Fruit fly (Drosophila melanogaster): ENCODE measurements around the gene CG13713.

DNA sequence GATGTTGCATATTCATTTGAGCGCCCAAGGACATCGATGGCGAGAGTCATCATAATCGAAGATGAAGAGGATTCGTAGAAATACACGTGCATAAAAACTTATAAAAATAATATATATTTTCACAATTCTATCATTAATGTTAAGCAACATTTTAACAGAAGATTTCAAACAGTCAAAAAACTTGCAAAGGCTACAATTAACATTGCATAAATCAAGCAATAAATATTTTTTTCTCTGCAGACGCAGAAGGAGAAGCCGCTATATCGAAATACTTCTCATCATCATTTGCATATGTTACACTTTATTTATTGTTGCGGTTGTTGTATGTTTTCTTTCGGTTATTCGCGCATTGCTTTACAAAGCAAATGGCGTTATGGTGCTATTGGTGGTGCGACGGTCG, 4.6 kb downstream of the CG13713 start:
- TF ChIP-seq CG5204 (GFP tag; optimal IDR thresholded peaks at IDR 0.05) (no peak), CG11617 (GFP tag; optimal IDR thresholded peaks at IDR 0.05) (no peak), tj (GFP tag; optimal IDR thresholded peaks at IDR 0.05) (no peak), CG1620 (GFP tag; optimal IDR thresholded peaks at IDR 0.05) (no peak), Mnt (GFP tag; optimal IDR thresholded peaks at IDR 0.05) (no peak), Clk (GFP tag; optimal IDR thresholded peaks at IDR 0.05) (no peak), kay (GFP tag; ENCODE audit: borderline replicate concordance) (no peak), CG14711 (tag; optimal IDR thresholded peaks at IDR 0.05) (no peak), cnc (optimal IDR thresholded peaks at IDR 0.05) (no peak), ovo (GFP tag; optimal IDR thresholded peaks at IDR 0.05) (no peak)
